Worm (Caenorhabditis elegans) whole organism, L1 larva: ENCODE data around the gene lnkn-1.

Source experiments
- F16B12.6 ChIP-seq: fragments of 150-350 bp; optimal IDR thresholded peaks from 2 replicates; lab custom pipeline; 2014; ENCODE audit warnings: missing biosample characterization, missing genetic modification characterization
- aha-1 ChIP-seq: fragments of 150-350 bp; optimal IDR thresholded peaks from 2 replicates; lab custom pipeline; 2014; ENCODE audit warnings: missing biosample characterization, missing genetic modification characterization
- aly-2 ChIP-seq: fragments of 150-350 bp; optimal IDR thresholded peaks from 2 replicates; lab custom pipeline; 2014; ENCODE audit warnings: missing biosample characterization, missing genetic modification characterization
- ama-1 ChIP-seq: fragments of 150-350 bp; optimal IDR thresholded peaks from 2 replicates; lab custom pipeline; 2014
- ceh-8 ChIP-seq: fragments of 200-800 bp; sonication (Bioruptor generic); optimal IDR thresholded peaks from 2 replicates; lab custom pipeline; 2018; ENCODE audit warnings: mild to moderate bottlenecking, missing genetic modification characterization, moderate library complexity, missing compliant biosample characterization
- ceh-82 ChIP-seq, 3 experiments: fragments of 150-350 bp in 1 of 3; sonication (generic microtip) in 2 of 3; optimal IDR thresholded peaks; 2 replicates each; lab custom pipeline; 2014 to 2017; ENCODE audit warnings: missing biosample characterization in 3 of 3, missing genetic modification characterization in 3 of 3
- ceh-88 ChIP-seq: fragments of 200-800 bp; sonication (Bioruptor generic); IDR thresholded peaks from 2 replicates; pipeline ENCODE4 v1.3.6; 2022; ENCODE audit warnings: missing genetic modification characterization, missing compliant biosample characterization
- ceh-90 ChIP-seq: sonication (generic microtip); optimal IDR thresholded peaks from 2 replicates; lab custom pipeline; 2016; ENCODE audit warnings: missing genetic modification characterization, missing compliant biosample characterization
- ces-1 ChIP-seq: fragments of 150-350 bp; optimal IDR thresholded peaks from 2 replicates; lab custom pipeline; 2014; ENCODE audit warnings: missing biosample characterization, missing genetic modification reagents, missing genetic modification characterization
- efl-3 ChIP-seq: fragments of 200-800 bp; sonication (Bioruptor generic); optimal IDR thresholded peaks from 2 replicates; lab custom pipeline; 2018; ENCODE audit warnings: mild to moderate bottlenecking, missing genetic modification characterization, missing compliant biosample characterization
- egl-13 ChIP-seq: sonication (generic microtip); optimal IDR thresholded peaks from 2 replicates; lab custom pipeline; 2016; ENCODE audit warnings: missing genotype, missing genetic modification reagents, missing genetic modification characterization, missing compliant biosample characterization
- egl-27 ChIP-seq, 2 experiments: fragments of 150-350 bp in 1 of 2; sonication (generic microtip); optimal IDR thresholded peaks; 3 replicates each; lab custom pipeline; 2017 to 2018; ENCODE audit warnings: missing biosample characterization in 2 of 2, missing genetic modification characterization in 2 of 2, missing genetic modification reagents in 2 of 2
- elt-2 ChIP-seq: sonication (generic microtip); optimal IDR thresholded peaks from 2 replicates; lab custom pipeline; 2016; ENCODE audit warnings: missing genetic modification characterization, mild to moderate bottlenecking, inconsistent platforms, missing compliant biosample characterization, missing genetic modification reagents
- elt-3 ChIP-seq, 6 experiments: fragments of 150-350 bp in 1 of 6; sonication (generic microtip); optimal IDR thresholded peaks; 2 replicates each; lab custom pipeline; 2017 to 2018; ENCODE audit warnings: missing biosample characterization in 6 of 6, missing genetic modification characterization in 6 of 6, inconsistent platforms in 1 of 6
- ets-5 ChIP-seq: fragments of 200-800 bp; sonication (Bioruptor generic); IDR thresholded peaks from 2 replicates; pipeline ENCODE4 v1.3.6; 2022; ENCODE audit warnings: missing genetic modification characterization, missing compliant biosample characterization
- fkh-10 ChIP-seq: sonication (generic microtip); optimal IDR thresholded peaks from 2 replicates; lab custom pipeline; 2017; ENCODE audit warnings: missing biosample characterization, missing genetic modification reagents, missing genetic modification characterization
- fkh-8 ChIP-seq: sonication (generic microtip); optimal IDR thresholded peaks from 2 replicates; lab custom pipeline; 2016; ENCODE audit warnings: mild to moderate bottlenecking, missing genetic modification characterization, missing compliant biosample characterization
- fos-1 ChIP-seq: fragments of 150-350 bp; optimal IDR thresholded peaks from 2 replicates; lab custom pipeline; 2014; ENCODE audit warnings: missing biosample characterization, missing genetic modification characterization
- grh-1 ChIP-seq: fragments of 200-800 bp; sonication (Bioruptor generic); IDR thresholded peaks from 2 replicates; pipeline ENCODE4 v1.3.6; 2022; ENCODE audit warnings: missing genetic modification reagents, missing genetic modification characterization, missing compliant biosample characterization
- hlh-17 ChIP-seq: fragments of 200-800 bp; sonication (Bioruptor generic); optimal IDR thresholded peaks from 2 replicates; lab custom pipeline; 2018; ENCODE audit warnings: missing genetic modification characterization, mild to moderate bottlenecking, missing compliant biosample characterization, moderate library complexity, borderline replicate concordance
- hpl-2 ChIP-seq: fragments of 150-350 bp; optimal IDR thresholded peaks from 2 replicates; lab custom pipeline; 2014; ENCODE audit warnings: missing biosample characterization, missing genetic modification reagents, missing genetic modification characterization
- irx-1 ChIP-seq: sonication (generic microtip); optimal IDR thresholded peaks from 2 replicates; lab custom pipeline; 2016; ENCODE audit warnings: missing genetic modification characterization, missing compliant biosample characterization
- jun-1 ChIP-seq: fragments of 150-350 bp; optimal IDR thresholded peaks from 2 replicates; lab custom pipeline; 2014; ENCODE audit warnings: missing biosample characterization, missing genetic modification reagents, missing genetic modification characterization
- lin-14 ChIP-seq: fragments of 200-800 bp; sonication (Bioruptor generic); optimal IDR thresholded peaks from 2 replicates; lab custom pipeline; 2018; ENCODE audit warnings: mild to moderate bottlenecking, missing genetic modification characterization, moderate library complexity, missing compliant biosample characterization
- lin-15B ChIP-seq: fragments of 150-350 bp; sonication (generic microtip); optimal IDR thresholded peaks from 3 replicates; lab custom pipeline; 2014; ENCODE audit warnings: missing biosample characterization, missing genetic modification characterization
- lin-35 ChIP-seq, 2 experiments: fragments of 150-350 bp; optimal IDR thresholded peaks; 2 replicates each; lab custom pipeline; 2014; ENCODE audit warnings: missing biosample characterization in 2 of 2, missing genetic modification characterization in 2 of 2, missing genetic modification reagents in 2 of 2
- lin-39 ChIP-seq: fragments of 150-350 bp; optimal IDR thresholded peaks from 2 replicates; lab custom pipeline; 2014; ENCODE audit warnings: missing biosample characterization, missing genetic modification reagents, missing genetic modification characterization
- lir-3 ChIP-seq: sonication (generic microtip); optimal IDR thresholded peaks from 2 replicates; lab custom pipeline; 2016; ENCODE audit warnings: mild to moderate bottlenecking, missing genetic modification characterization, moderate library complexity, missing compliant biosample characterization; ENCODE audit not compliant: poor library complexity
- lsy-2 ChIP-seq, 2 experiments: fragments of 150-350 bp; optimal IDR thresholded peaks; 2 replicates each; lab custom pipeline; 2014; ENCODE audit warnings: missing biosample characterization in 2 of 2, missing genetic modification characterization in 2 of 2
- mdl-1 ChIP-seq, 2 experiments: fragments of 150-350 bp; optimal IDR thresholded peaks; 2 replicates each; lab custom pipeline; 2014 to 2017; ENCODE audit warnings: missing biosample characterization in 2 of 2, missing genetic modification characterization in 2 of 2, inconsistent platforms in 1 of 2
- mef-2 ChIP-seq: fragments of 150-350 bp; optimal IDR thresholded peaks from 2 replicates; lab custom pipeline; 2014; ENCODE audit warnings: missing biosample characterization, missing genetic modification characterization
- mep-1 ChIP-seq: fragments of 150-350 bp; optimal IDR thresholded peaks from 2 replicates; lab custom pipeline; 2014; ENCODE audit warnings: missing biosample characterization, missing genetic modification characterization
- nhr-12 ChIP-seq: sonication (generic microtip); optimal IDR thresholded peaks from 2 replicates; lab custom pipeline; 2017; ENCODE audit warnings: missing biosample characterization, missing genetic modification characterization
- nhr-19 ChIP-seq: fragments of 200-800 bp; sonication (Bioruptor generic); conservative IDR thresholded peaks from 2 replicates; pipeline ENCODE4 v1.3.6; 2022; ENCODE audit warnings: missing genetic modification characterization, missing compliant biosample characterization
- nhr-20 ChIP-seq: sonication (generic microtip); optimal IDR thresholded peaks from 2 replicates; lab custom pipeline; 2016; ENCODE audit warnings: mild to moderate bottlenecking, missing genetic modification characterization, missing compliant biosample characterization
- nhr-237 ChIP-seq: fragments of 150-350 bp; optimal IDR thresholded peaks from 2 replicates; lab custom pipeline; 2014; ENCODE audit warnings: missing biosample characterization, missing genetic modification characterization
- nhr-47 ChIP-seq: sonication (generic microtip); optimal IDR thresholded peaks from 2 replicates; lab custom pipeline; 2016; ENCODE audit warnings: mild to moderate bottlenecking, missing genetic modification characterization, moderate library complexity, missing compliant biosample characterization
- nhr-76 ChIP-seq: sonication (generic microtip); optimal IDR thresholded peaks from 2 replicates; lab custom pipeline; 2017; ENCODE audit warnings: missing biosample characterization, missing genetic modification characterization
- nhr-77 ChIP-seq: fragments of 150-350 bp; optimal IDR thresholded peaks from 2 replicates; lab custom pipeline; 2014; ENCODE audit warnings: missing biosample characterization, missing genetic modification characterization
- nhr-90 ChIP-seq: sonication (generic microtip); optimal IDR thresholded peaks from 2 replicates; lab custom pipeline; 2016; ENCODE audit warnings: mild to moderate bottlenecking, missing genetic modification characterization, missing compliant biosample characterization; ENCODE audit not compliant: poor library complexity
- pqm-1 ChIP-seq: sonication (generic microtip); optimal IDR thresholded peaks from 3 replicates; lab custom pipeline; 2017; ENCODE audit warnings: missing biosample characterization, missing genetic modification characterization
- rnt-1 ChIP-seq: sonication (generic microtip); optimal IDR thresholded peaks from 2 replicates; lab custom pipeline; 2016; ENCODE audit warnings: mild to moderate bottlenecking, missing genetic modification characterization, moderate library complexity, missing compliant biosample characterization
- skn-1 ChIP-seq: fragments of 150-350 bp; optimal IDR thresholded peaks from 2 replicates; lab custom pipeline; 2014; ENCODE audit warnings: missing biosample characterization, missing genetic modification characterization
- snpc-4 ChIP-seq: fragments of 150-350 bp; optimal IDR thresholded peaks from 2 replicates; lab custom pipeline; 2014; ENCODE audit warnings: missing biosample characterization, missing genetic modification characterization
- snu-23 ChIP-seq: sonication (generic microtip); optimal IDR thresholded peaks from 2 replicates; lab custom pipeline; 2016; ENCODE audit warnings: missing genetic modification characterization, missing compliant biosample characterization
- sup-37 ChIP-seq: fragments of 200-800 bp; sonication (Bioruptor generic); optimal IDR thresholded peaks from 2 replicates; lab custom pipeline; 2018; ENCODE audit warnings: mild to moderate bottlenecking, missing genetic modification characterization, missing compliant biosample characterization
- swsn-7 ChIP-seq: sonication (generic microtip); optimal IDR thresholded peaks from 2 replicates; lab custom pipeline; 2016; ENCODE audit warnings: missing genetic modification characterization, missing compliant biosample characterization
- tlp-1 ChIP-seq: fragments of 150-350 bp; optimal IDR thresholded peaks from 2 replicates; lab custom pipeline; 2014; ENCODE audit warnings: missing biosample characterization, missing genetic modification characterization
- unc-30 ChIP-seq: sonication (generic microtip); optimal IDR thresholded peaks from 2 replicates; lab custom pipeline; 2017; ENCODE audit warnings: missing biosample characterization, missing genetic modification characterization
- unc-86 ChIP-seq: sonication (generic microtip); optimal IDR thresholded peaks from 2 replicates; lab custom pipeline; 2016; ENCODE audit warnings: missing genetic modification characterization, missing compliant biosample characterization
- unc-98 ChIP-seq: fragments of 200-800 bp; sonication (Bioruptor generic); IDR thresholded peaks from 2 replicates; pipeline ENCODE4 v1.3.6; 2022; ENCODE audit warnings: missing genetic modification characterization, missing compliant biosample characterization
- vab-15 ChIP-seq: sonication (generic microtip); optimal IDR thresholded peaks from 2 replicates; lab custom pipeline; 2017; ENCODE audit warnings: missing genotype, mild to moderate bottlenecking, missing genetic modification characterization, missing compliant biosample characterization
- zag-1 ChIP-seq: fragments of 150-350 bp; optimal IDR thresholded peaks from 2 replicates; lab custom pipeline; 2014; ENCODE audit warnings: missing biosample characterization, missing genetic modification characterization

The lnkn-1 gene

DNA sequence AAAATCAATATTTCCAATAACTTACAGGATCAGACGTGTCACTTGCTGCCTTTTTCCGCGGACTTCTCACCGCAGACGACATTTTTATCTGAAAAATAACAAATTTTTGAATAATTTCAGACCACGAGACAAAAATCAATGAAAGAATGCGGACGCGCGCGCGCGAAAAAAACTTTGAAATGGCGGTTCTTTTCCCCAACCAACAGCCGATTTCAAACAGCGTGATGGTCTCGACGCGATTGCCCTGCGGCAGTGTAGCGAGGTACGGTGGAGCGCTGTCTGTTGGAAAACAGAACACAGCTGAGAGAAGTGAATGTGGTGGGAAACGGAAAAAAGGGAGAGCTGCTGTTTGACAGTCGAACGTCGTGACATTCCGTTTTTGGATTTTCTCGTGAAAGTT is 14.0 kb downstream of the lnkn-1 start, which contains the start of gene lin-9 (continued):
- TF ChIP-seq ceh-88 (GFP tag; lab: Robert Waterston, UW) = peak; percentile 91
- TF ChIP-seq nhr-77 (tag; lab: Kevin White, UChicago) = peak; percentile 91
- peak; percentile 43 for TF ChIP-seq mef-2 (tag; lab: Kevin White, UChicago)
- peak; percentile 94 for TF ChIP-seq skn-1
- peak; percentile 95 for TF ChIP-seq lin-39
- peak; percentile 93 for TF ChIP-seq egl-13 (tag; lab: Kevin White, UChicago)
- TF ChIP-seq mep-1 (tag; lab: Kevin White, UChicago) = peak; percentile 97
- peak; percentile 100 for TF ChIP-seq lsy-2 (tag; optimal IDR thresholded peaks at IDR 0.05; lab: Kevin White, UChicago)
- no peak for TF ChIP-seq ets-5 (GFP tag; lab: Robert Waterston, UW)
- TF ChIP-seq aly-2 (tag; lab: Kevin White, UChicago) = peak; percentile 90
- peak; percentile 66 for TF ChIP-seq hpl-2 (GFP tag; lab: Kevin White, UChicago)
- peak; percentile 56 for TF ChIP-seq ceh-90
- no peak for TF ChIP-seq ces-1
- TF ChIP-seq nhr-76 (tag; lab: Kevin White, UChicago) = no peak
- TF ChIP-seq jun-1 (tag; lab: Kevin White, UChicago) = peak; percentile 92
- TF ChIP-seq unc-30 (tag; lab: Kevin White, UChicago) = no peak
- TF ChIP-seq nhr-47 (tag; lab: Kevin White, UChicago) = peak; percentile 98
- TF ChIP-seq fkh-8 (tag; lab: Kevin White, UChicago) = peak; percentile 96
- no peak for TF ChIP-seq hlh-17 (GFP tag; lab: Kevin White, UChicago)
- no peak for TF ChIP-seq ama-1
- TF ChIP-seq F16B12.6 (tag; lab: Kevin White, UChicago) = peak; percentile 74
- peak; percentile 52; the same call in 1 of the 2 replicates for TF ChIP-seq unc-98
- peak; percentile 96 for TF ChIP-seq nhr-90 (tag; lab: Kevin White, UChicago)
- peak; percentile 97 for TF ChIP-seq irx-1 (tag; lab: Kevin White, UChicago)
- TF ChIP-seq vab-15 = peak; percentile 62
- peak; percentile 50 for TF ChIP-seq aha-1 (tag; lab: Kevin White, UChicago)
- TF ChIP-seq snpc-4 = peak; percentile 79
- peak; percentile 99 for TF ChIP-seq lin-14
- peak; percentile 72 for TF ChIP-seq nhr-237 (tag; lab: Kevin White, UChicago)
- TF ChIP-seq ceh-8 (GFP tag; lab: Kevin White, UChicago) = peak; percentile 93
- peak; percentile 98 for TF ChIP-seq lin-15B (tag; lab: Kevin White, UChicago)
- peak; percentile 98 for TF ChIP-seq rnt-1
- peak; percentile 95 for TF ChIP-seq sup-37 (GFP tag; lab: Kevin White, UChicago)
- TF ChIP-seq nhr-20 = peak; percentile 97
- peak; percentile 97 for TF ChIP-seq swsn-7 (tag; lab: Kevin White, UChicago)
- TF ChIP-seq pqm-1 (tag; lab: Kevin White, UChicago) = no peak
- peak; percentile 95 for TF ChIP-seq grh-1 (GFP tag; lab: Robert Waterston, UW)
- TF ChIP-seq ceh-82 (tag; optimal IDR thresholded peaks at IDR 0.05; lab: Kevin White, UChicago) = peak; percentile 90 to 98 (median 95)
- peak in 4 of 6 experiments; percentile 61 to 90 (median 74) for TF ChIP-seq elt-3 (tag; optimal IDR thresholded peaks at IDR 0.05; lab: Kevin White, UChicago)
- TF ChIP-seq nhr-12 (tag; lab: Kevin White, UChicago) = peak; percentile 30
- TF ChIP-seq efl-3 = peak; percentile 81
- peak; percentile 86 for TF ChIP-seq elt-2 (tag; lab: Kevin White, UChicago)
- peak; percentile 99 for TF ChIP-seq snu-23 (GFP tag; lab: Kevin White, UChicago)
- peak; percentile 85 for TF ChIP-seq fkh-10 (GFP tag; lab: Kevin White, UChicago)
- peak; percentile 20 to 37 for TF ChIP-seq egl-27 (tag; optimal IDR thresholded peaks at IDR 0.05; lab: Kevin White, UChicago)
- TF ChIP-seq zag-1 = no peak
- peak in 1 of 2 experiments; percentile 92 for TF ChIP-seq mdl-1 (tag; optimal IDR thresholded peaks at IDR 0.05; lab: Kevin White, UChicago)
- peak; percentile 80 for TF ChIP-seq lir-3
- peak; percentile 95 for TF ChIP-seq unc-86
- peak; percentile 97 to 98 for TF ChIP-seq lin-35 (GFP tag; optimal IDR thresholded peaks at IDR 0.05; lab: Kevin White, UChicago)
- TF ChIP-seq nhr-19 (GFP tag; lab: Robert Waterston, UW) = peak; percentile 97
- TF ChIP-seq tlp-1 (tag; lab: Kevin White, UChicago) = no peak
- peak; percentile 85 for TF ChIP-seq fos-1 (tag; lab: Kevin White, UChicago)
